Worm (Caenorhabditis elegans): ENCODE measurements around the gene rpl-36.A.

ce11 chrII:11128989-11129388 lies 32.0 kb upstream of the rpl-36.A start, which contains the start of gene F40F8.3:
- TF ChIP-seq him-1 (tag; optimal IDR thresholded peaks at IDR 0.05) = no peak
- TF ChIP-seq W03F9.2 (tag; optimal IDR thresholded peaks at IDR 0.05) = no peak
